Fruit fly (Drosophila melanogaster) whole organism, prepupa: ENCODE results near the gene Hn.

Experiments used
- CG16779 ChIP-seq: fragments of 200-800 bp; sonication (Bioruptor generic); optimal IDR thresholded peaks from 3 replicates; lab custom pipeline; 2017; ENCODE audit warnings: missing biosample characterization, mild to moderate bottlenecking, missing genetic modification characterization
- Gug ChIP-seq: fragments of 200-800 bp; sonication (Bioruptor generic); IDR thresholded peaks from 2 replicates; pipeline ENCODE4 v1.3.6; 2022; ENCODE audit warnings: missing biosample characterization, missing genetic modification characterization

DNA sequence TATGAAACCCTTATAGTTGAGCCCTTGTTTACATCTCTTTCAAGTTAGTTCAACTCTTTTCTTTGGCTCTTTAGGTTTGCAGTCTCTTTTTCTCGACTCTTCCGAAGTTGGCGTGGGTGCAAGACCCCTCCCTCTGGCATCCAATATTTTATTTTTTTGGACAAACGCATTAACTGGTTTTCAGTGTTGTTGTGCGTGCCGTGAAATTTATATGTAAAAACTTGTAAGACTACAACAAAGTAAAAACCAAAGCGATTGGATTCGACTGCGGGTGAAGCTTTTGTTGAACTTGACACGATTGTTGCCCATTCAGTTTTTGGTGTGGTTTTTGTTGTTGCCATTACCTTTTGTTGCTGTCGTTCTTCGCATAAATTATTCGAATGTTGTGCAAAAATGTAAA, 16.5 kb upstream of the Hn start:
- TF ChIP-seq CG16779 (tag; lab: Kevin White, UChicago), result no peak
- no peak for TF ChIP-seq Gug (GFP tag; lab: Robert Waterston, UW)
